Fruit fly (Drosophila melanogaster) Kc167 (cell line): Measurements from ENCODE around the gene spz4.

Experiments used
- Myc ChIP-seq: fragments of >200 bp; optimal IDR thresholded peaks from 2 replicates; lab custom pipeline; 2017; ENCODE audit warnings: missing external identifiers
- Sin3A ChIP-seq: fragments of >200 bp; optimal IDR thresholded peaks from 2 replicates; lab custom pipeline; 2018; ENCODE audit warnings: missing external identifiers
- h ChIP-seq: fragments of >200 bp; optimal IDR thresholded peaks from 3 replicates; lab custom pipeline; 2018; ENCODE audit warnings: missing external identifiers
- insv ChIP-seq: fragments of >200 bp; optimal IDR thresholded peaks from 3 replicates; lab custom pipeline; 2018; ENCODE audit warnings: missing external identifiers
- psq ChIP-seq: fragments of >200 bp; optimal IDR thresholded peaks from 2 replicates; lab custom pipeline; 2017; ENCODE audit warnings: missing external identifiers
- ttk ChIP-seq: sonication (Bioruptor generic); optimal IDR thresholded peaks from 2 replicates; lab custom pipeline; 2017; ENCODE audit warnings: missing external identifiers

The spz4 gene

dm6 chr2L:11501427-11501968 is at the start of gene spz4:
Gene spz4, plus strand, starts transcription at chr2L:11501715.
- TF ChIP-seq Myc (lab: Kevin White, UChicago) (no peak), h (lab: Kevin White, UChicago) (no peak), psq (lab: Kevin White, UChicago) (no peak), ttk (no peak), Sin3A (lab: Kevin White, UChicago) (no peak), insv (lab: Kevin White, UChicago) (no peak)

- TF ChIP-seq psq (lab: Kevin White, UChicago) (no peak), ttk (no peak), insv (lab: Kevin White, UChicago) (no peak), h (lab: Kevin White, UChicago) (no peak), Myc (lab: Kevin White, UChicago) (no peak), Sin3A (lab: Kevin White, UChicago) (no peak)
Measured at dm6 chr2L:11452601-11453345, 48.7 kb upstream of the spz4 start.

- TF ChIP-seq ttk: no peak
Measured at dm6 chr2L:11455555-11456128, 45.9 kb upstream of the spz4 start.

dm6 chr2L:11456667-11457222 is 44.8 kb upstream of the spz4 start:
- no peak for TF ChIP-seq psq (lab: Kevin White, UChicago)
- no peak for TF ChIP-seq insv (lab: Kevin White, UChicago)
- no peak for TF ChIP-seq Sin3A (lab: Kevin White, UChicago)
- TF ChIP-seq Myc (lab: Kevin White, UChicago): no peak
- no peak for TF ChIP-seq ttk

- TF ChIP-seq h (lab: Kevin White, UChicago) (no peak), ttk (no peak), Myc (lab: Kevin White, UChicago) (no peak), Sin3A (lab: Kevin White, UChicago) (no peak), psq (lab: Kevin White, UChicago) (no peak), insv (lab: Kevin White, UChicago) (no peak)
Measured at dm6 chr2L:11468082-11468481, 33.4 kb upstream of the spz4 start.

- TF ChIP-seq Myc (lab: Kevin White, UChicago) (no peak), psq (lab: Kevin White, UChicago) (no peak), h (lab: Kevin White, UChicago) (no peak), ttk (no peak), insv (lab: Kevin White, UChicago) (no peak), Sin3A (lab: Kevin White, UChicago) (no peak)
Measured at dm6 chr2L:11469973-11470372, 31.5 kb upstream of the spz4 start.

dm6 chr2L:11471979-11472514 is 29.5 kb upstream of the spz4 start:
- TF ChIP-seq psq (lab: Kevin White, UChicago): no peak

- no peak for TF ChIP-seq Myc (lab: Kevin White, UChicago)
- TF ChIP-seq ttk: no peak
- no peak for TF ChIP-seq h (lab: Kevin White, UChicago)
- TF ChIP-seq psq (lab: Kevin White, UChicago): no peak
- TF ChIP-seq Sin3A (lab: Kevin White, UChicago): no peak
- no peak for TF ChIP-seq insv (lab: Kevin White, UChicago)
Measured at dm6 chr2L:11474960-11475359, 26.6 kb upstream of the spz4 start.

- TF ChIP-seq psq (lab: Kevin White, UChicago): no peak
- TF ChIP-seq h (lab: Kevin White, UChicago): no peak
- TF ChIP-seq Myc (lab: Kevin White, UChicago): no peak
- no peak for TF ChIP-seq Sin3A (lab: Kevin White, UChicago)
- TF ChIP-seq ttk: no peak
- no peak for TF ChIP-seq insv (lab: Kevin White, UChicago)
Measured at dm6 chr2L:11484407-11484806, 17.1 kb upstream of the spz4 start, which contains the start of the genes CG43355 and sala. Gene CG43355, plus strand, starts transcription at chr2L:11484707. Gene sala, plus strand, starts transcription at chr2L:11484707.

- no peak for TF ChIP-seq psq (lab: Kevin White, UChicago)
- TF ChIP-seq h (lab: Kevin White, UChicago): no peak
- TF ChIP-seq insv (lab: Kevin White, UChicago): no peak
- no peak for TF ChIP-seq ttk
- no peak for TF ChIP-seq Myc (lab: Kevin White, UChicago)
- no peak for TF ChIP-seq Sin3A (lab: Kevin White, UChicago)
Measured at dm6 chr2L:11488465-11489037, 13.0 kb upstream of the spz4 start.

dm6 chr2L:11493933-11494332 is 7.6 kb upstream of the spz4 start:
- no peak for TF ChIP-seq Myc (lab: Kevin White, UChicago)
- TF ChIP-seq ttk: no peak
- TF ChIP-seq psq (lab: Kevin White, UChicago): no peak
- no peak for TF ChIP-seq h (lab: Kevin White, UChicago)
- no peak for TF ChIP-seq insv (lab: Kevin White, UChicago)
- no peak for TF ChIP-seq Sin3A (lab: Kevin White, UChicago)
